Worm (Caenorhabditis elegans) whole organism, early embryonic: ENCODE results near the gene clc-2.

ENCODE experiments used
- aly-1 ChIP-seq: sonication (generic microtip); optimal IDR thresholded peaks from 2 replicates; lab custom pipeline; 2016; ENCODE audit warnings: missing genetic modification characterization, missing compliant biosample characterization
- ama-1 ChIP-seq: fragments of 150-350 bp; optimal IDR thresholded peaks from 2 replicates; lab custom pipeline; 2014
- ceh-36 ChIP-seq: sonication (generic microtip); optimal IDR thresholded peaks from 2 replicates; lab custom pipeline; 2016; ENCODE audit warnings: missing genetic modification characterization, inconsistent platforms, missing compliant biosample characterization
- flt-1 ChIP-seq: fragments of 200-800 bp; sonication (Bioruptor generic); IDR thresholded peaks from 2 replicates; pipeline ENCODE4 v1.3.6; 2022; ENCODE audit warnings: missing genetic modification characterization, missing compliant biosample characterization
- pes-1 ChIP-seq: fragments of 200-800 bp; sonication (Bioruptor generic); IDR thresholded peaks from 2 replicates; pipeline ENCODE4 v1.3.6; 2022; ENCODE audit warnings: missing genetic modification reagents, missing genetic modification characterization, missing compliant biosample characterization
- scrt-1 ChIP-seq: fragments of 200-800 bp; sonication (Bioruptor generic); IDR thresholded peaks from 2 replicates; pipeline ENCODE4 v1.3.6; 2022; ENCODE audit warnings: missing genetic modification characterization, missing compliant biosample characterization
- sea-1 ChIP-seq: fragments of 200-800 bp; sonication (Bioruptor generic); conservative IDR thresholded peaks from 2 replicates; pipeline ENCODE4 v1.3.6; 2022; ENCODE audit warnings: missing genetic modification characterization, missing compliant biosample characterization
- tbx-37 ChIP-seq: fragments of 200-800 bp; sonication (Bioruptor generic); conservative IDR thresholded peaks from 2 replicates; pipeline ENCODE4 v1.3.6; 2022; ENCODE audit warnings: missing genetic modification reagents, missing genetic modification characterization, missing compliant biosample characterization

DNA sequence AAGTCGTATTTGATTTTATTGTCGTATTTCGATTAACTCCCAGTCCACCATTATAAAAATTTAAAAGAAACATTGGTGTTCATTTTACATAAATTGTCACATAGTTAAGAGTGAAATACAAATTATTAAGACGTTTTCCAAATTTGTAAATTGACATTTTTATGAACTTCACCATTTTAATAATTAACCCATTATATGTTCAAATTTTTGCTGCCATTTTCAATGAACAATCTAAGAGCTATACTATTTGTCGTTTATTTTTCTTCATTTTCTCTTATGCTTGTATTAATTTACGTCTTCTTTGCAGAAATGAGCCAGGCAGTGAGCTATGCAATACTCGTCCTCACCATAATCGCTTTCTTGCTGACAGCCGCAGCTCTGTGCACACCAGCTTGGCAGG is at the start of gene clc-2:
- TF ChIP-seq ceh-36 (no peak), scrt-1 (GFP tag; lab: Robert Waterston, UW) (no peak), tbx-37 (GFP tag; lab: Robert Waterston, UW) (no peak), ama-1 (lab: Kevin White, UChicago) (no peak), flt-1 (no peak), aly-1 (tag; lab: Kevin White, UChicago) (no peak), pes-1 (no peak), sea-1 (GFP tag; lab: Robert Waterston, UW) (no peak)
